Fruit fly (Drosophila melanogaster) Kc167 (cell line): ENCODE results near the gene CG5087.

Experiments used
- Myc ChIP-seq: fragments of >200 bp; optimal IDR thresholded peaks from 2 replicates; lab custom pipeline; 2017; ENCODE audit warnings: missing external identifiers
- Sin3A ChIP-seq: fragments of >200 bp; optimal IDR thresholded peaks from 2 replicates; lab custom pipeline; 2018; ENCODE audit warnings: missing external identifiers
- h ChIP-seq: fragments of >200 bp; optimal IDR thresholded peaks from 3 replicates; lab custom pipeline; 2018; ENCODE audit warnings: missing external identifiers
- insv ChIP-seq: fragments of >200 bp; optimal IDR thresholded peaks from 3 replicates; lab custom pipeline; 2018; ENCODE audit warnings: missing external identifiers
- psq ChIP-seq: fragments of >200 bp; optimal IDR thresholded peaks from 2 replicates; lab custom pipeline; 2017; ENCODE audit warnings: missing external identifiers
- ttk ChIP-seq: sonication (Bioruptor generic); optimal IDR thresholded peaks from 2 replicates; lab custom pipeline; 2017; ENCODE audit warnings: missing external identifiers

- TF ChIP-seq Myc, result no peak
- TF ChIP-seq Sin3A (lab: Kevin White, UChicago), result no peak
- no peak for TF ChIP-seq psq
- no peak for TF ChIP-seq h
- no peak for TF ChIP-seq insv (lab: Kevin White, UChicago)
- TF ChIP-seq ttk (lab: Kevin White, UChicago), result no peak
Observed at dm6 chr3L:8986582-8986981, 11.4 kb upstream of the CG5087 start, which contains the start of gene CG5068.
